Fruit fly (Drosophila melanogaster) whole organism, wandering third instar larva: ENCODE results near the gene ttk.
A peak's percentile ranks its signal among the peaks of the same experiment; 100 is the strongest.

Experiments
- Abd-B ChIP-seq: fragments of >200 bp; optimal IDR thresholded peaks from 2 replicates; lab custom pipeline; 2017; ENCODE audit warnings: missing biosample characterization, missing genetic modification characterization
- CG32264 ChIP-seq: fragments of 200-800 bp; sonication (Bioruptor generic); optimal IDR thresholded peaks from 2 replicates; lab custom pipeline; 2016; ENCODE audit warnings: missing biosample characterization, missing genetic modification characterization
- CG9705 ChIP-seq: fragments of 200-800 bp; sonication (Bioruptor generic); optimal IDR thresholded peaks from 2 replicates; lab custom pipeline; 2018; ENCODE audit warnings: missing biosample characterization, mild to moderate bottlenecking, missing genetic modification characterization
- CrebA ChIP-seq: fragments of 200-800 bp; sonication (Bioruptor generic); optimal IDR thresholded peaks from 2 replicates; lab custom pipeline; 2016; ENCODE audit warnings: missing biosample characterization, mild to moderate bottlenecking, missing genetic modification characterization, borderline replicate concordance
- Dfd ChIP-seq: fragments of >200 bp; optimal IDR thresholded peaks from 2 replicates; lab custom pipeline; 2017; ENCODE audit warnings: missing biosample characterization, missing genetic modification characterization
- Dif ChIP-seq: fragments of 200-275, 200-300 bp; sonication (Bioruptor generic); optimal IDR thresholded peaks from 2 replicates; lab custom pipeline; 2018; ENCODE audit warnings: missing biosample characterization, missing genetic modification characterization; ENCODE audit not compliant: partially characterized antibody
- GATAd ChIP-seq: sonication (Bioruptor generic); optimal IDR thresholded peaks from 2 replicates; lab custom pipeline; 2016; ENCODE audit warnings: missing biosample characterization, missing genetic modification characterization
- HLH106 ChIP-seq: fragments of 200-800 bp; optimal IDR thresholded peaks from 3 replicates; lab custom pipeline; 2019; ENCODE audit warnings: missing biosample characterization, mild to moderate bottlenecking, missing genetic modification characterization, moderate library complexity
- Hnf4 ChIP-seq: fragments of 200-800 bp; sonication (Bioruptor generic); optimal IDR thresholded peaks from 2 replicates; lab custom pipeline; 2016; ENCODE audit warnings: missing biosample characterization, mild to moderate bottlenecking, missing genetic modification characterization
- Hr78 ChIP-seq: fragments of >200 bp; optimal IDR thresholded peaks from 2 replicates; lab custom pipeline; 2017; ENCODE audit warnings: missing biosample characterization, missing genetic modification characterization
- Hr83 ChIP-seq: fragments of 200-300 bp; sonication (Bioruptor generic); optimal IDR thresholded peaks from 2 replicates; lab custom pipeline; 2016; ENCODE audit warnings: missing biosample characterization, mild to moderate bottlenecking, missing genetic modification characterization, moderate library complexity; ENCODE audit not compliant: poor library complexity, severe bottlenecking
- Jra ChIP-seq: sonication (Bioruptor generic); optimal IDR thresholded peaks from 2 replicates; lab custom pipeline; 2016; ENCODE audit warnings: missing biosample characterization, missing genetic modification characterization
- Mio ChIP-seq: sonication (Bioruptor generic); optimal IDR thresholded peaks from 2 replicates; lab custom pipeline; 2016; ENCODE audit warnings: missing biosample characterization, missing genetic modification characterization
- Myc ChIP-seq: fragments of >200 bp; optimal IDR thresholded peaks from 2 replicates; lab custom pipeline; 2017
- N ChIP-seq: fragments of >200 bp; optimal IDR thresholded peaks from 2 replicates; lab custom pipeline; 2018; ENCODE audit warnings: missing biosample characterization, missing external identifiers, missing genetic modification characterization
- OdsH ChIP-seq: fragments of 200-800 bp; sonication (Bioruptor generic); optimal IDR thresholded peaks from 2 replicates; lab custom pipeline; 2016; ENCODE audit warnings: missing biosample characterization, mild to moderate bottlenecking, missing genetic modification characterization
- Rel ChIP-seq, 2 experiments: fragments of 200-800 bp; sonication (Bioruptor generic) in 1 of 2; optimal IDR thresholded peaks; 2 replicates in 1 of 2; 3 replicates in 1 of 2; lab custom pipeline; 2016 to 2019; ENCODE audit warnings: mild to moderate bottlenecking in 2 of 2, missing biosample characterization in 2 of 2, missing genetic modification characterization in 2 of 2, moderate library complexity in 1 of 2
- Sp1 ChIP-seq: fragments of 200-800 bp; sonication (Bioruptor generic); optimal IDR thresholded peaks from 3 replicates; lab custom pipeline; 2019; ENCODE audit warnings: missing biosample characterization, mild to moderate bottlenecking, missing genetic modification characterization, moderate library complexity
- Vsx2 ChIP-seq: fragments of 200-300, 225-300 bp; sonication (Bioruptor generic); optimal IDR thresholded peaks from 2 replicates; lab custom pipeline; 2018; ENCODE audit warnings: missing biosample characterization, missing genetic modification characterization; ENCODE audit not compliant: partially characterized antibody
- br ChIP-seq: fragments of 200-800 bp; sonication (Bioruptor generic); optimal IDR thresholded peaks from 2 replicates; lab custom pipeline; 2016; ENCODE audit warnings: missing biosample characterization, missing genetic modification characterization
- brk ChIP-seq: fragments of 200-800 bp; sonication (Bioruptor generic); optimal IDR thresholded peaks from 2 replicates; lab custom pipeline; 2016; ENCODE audit warnings: missing biosample characterization, mild to moderate bottlenecking, missing genetic modification characterization
- dl ChIP-seq, 2 experiments: fragments of 175-275, 200-275 bp in 1 of 2; fragments of 200-275 bp in 1 of 2; sonication (Bioruptor generic); optimal IDR thresholded peaks; lab custom pipeline; 2018; ENCODE audit warnings: mild to moderate bottlenecking in 2 of 2, missing biosample characterization in 2 of 2, missing genetic modification characterization in 2 of 2, moderate library complexity in 2 of 2; ENCODE audit not compliant: partially characterized antibody in 2 of 2, insufficient read depth in 1 of 2
- dmrt93B ChIP-seq: fragments of 200-800 bp; sonication (Bioruptor generic); optimal IDR thresholded peaks from 2 replicates; lab custom pipeline; 2018; ENCODE audit warnings: missing biosample characterization, mild to moderate bottlenecking, missing genetic modification characterization
- dsf ChIP-seq: sonication (Bioruptor generic); optimal IDR thresholded peaks from 2 replicates; lab custom pipeline; 2016; ENCODE audit warnings: missing biosample characterization, missing genetic modification characterization, borderline replicate concordance
- ey ChIP-seq: fragments of 200-800 bp; sonication (Bioruptor generic); optimal IDR thresholded peaks from 2 replicates; lab custom pipeline; 2016; ENCODE audit warnings: missing biosample characterization, missing genetic modification characterization
- foxo ChIP-seq, 2 experiments: fragments of 200-800 bp; sonication (Bioruptor generic); optimal IDR thresholded peaks; 2 replicates in 1 of 2; 3 replicates in 1 of 2; lab custom pipeline; 2016 to 2017; ENCODE audit warnings: missing biosample characterization in 2 of 2, missing genetic modification characterization in 2 of 2
- fru ChIP-seq: fragments of 200-800 bp; sonication (Bioruptor generic); optimal IDR thresholded peaks from 3 replicates; lab custom pipeline; 2016; ENCODE audit warnings: missing biosample characterization, mild to moderate bottlenecking, missing genetic modification characterization
- h ChIP-seq: fragments of 200-800 bp; sonication (Bioruptor generic); optimal IDR thresholded peaks from 3 replicates; lab custom pipeline; 2016; ENCODE audit warnings: missing biosample characterization, mild to moderate bottlenecking, missing genetic modification characterization
- jim ChIP-seq: fragments of 175-275, 200-325 bp; sonication (Bioruptor generic); optimal IDR thresholded peaks from 2 replicates; lab custom pipeline; 2016; ENCODE audit warnings: missing biosample characterization, mild to moderate bottlenecking, missing genetic modification characterization
- lola ChIP-seq: fragments of >200 bp; optimal IDR thresholded peaks from 2 replicates; lab custom pipeline; 2017; ENCODE audit warnings: missing biosample characterization, missing genetic modification characterization
- pan ChIP-seq: fragments of >200 bp; optimal IDR thresholded peaks from 2 replicates; lab custom pipeline; 2017
- psq ChIP-seq: fragments of 200-800 bp; sonication (Bioruptor generic); optimal IDR thresholded peaks from 3 replicates; lab custom pipeline; 2017; ENCODE audit warnings: missing biosample characterization, mild to moderate bottlenecking, missing genetic modification characterization, moderate library complexity
- rgr ChIP-seq: fragments of 200-800 bp; sonication (Bioruptor generic); optimal IDR thresholded peaks from 3 replicates; lab custom pipeline; 2016; ENCODE audit warnings: missing biosample characterization, mild to moderate bottlenecking, missing genetic modification characterization
- sage ChIP-seq: fragments of 200-800 bp; sonication (Bioruptor generic); optimal IDR thresholded peaks from 2 replicates; lab custom pipeline; 2016; ENCODE audit warnings: missing biosample characterization, mild to moderate bottlenecking, missing genetic modification characterization
- sv ChIP-seq: fragments of 200-800 bp; sonication (Bioruptor generic); optimal IDR thresholded peaks from 3 replicates; lab custom pipeline; 2016; ENCODE audit warnings: missing biosample characterization, missing genetic modification characterization
- tai ChIP-seq: sonication (Bioruptor generic); optimal IDR thresholded peaks from 2 replicates; lab custom pipeline; 2016; ENCODE audit warnings: missing biosample characterization, missing genetic modification characterization
- usp ChIP-seq: fragments of >200 bp; optimal IDR thresholded peaks from 2 replicates; lab custom pipeline; 2017; ENCODE audit warnings: missing biosample characterization, missing genetic modification characterization
- woc ChIP-seq: sonication (Bioruptor generic); optimal IDR thresholded peaks from 2 replicates; lab custom pipeline; 2016; ENCODE audit warnings: missing biosample characterization, mild to moderate bottlenecking, missing genetic modification characterization

The ttk gene

DNA sequence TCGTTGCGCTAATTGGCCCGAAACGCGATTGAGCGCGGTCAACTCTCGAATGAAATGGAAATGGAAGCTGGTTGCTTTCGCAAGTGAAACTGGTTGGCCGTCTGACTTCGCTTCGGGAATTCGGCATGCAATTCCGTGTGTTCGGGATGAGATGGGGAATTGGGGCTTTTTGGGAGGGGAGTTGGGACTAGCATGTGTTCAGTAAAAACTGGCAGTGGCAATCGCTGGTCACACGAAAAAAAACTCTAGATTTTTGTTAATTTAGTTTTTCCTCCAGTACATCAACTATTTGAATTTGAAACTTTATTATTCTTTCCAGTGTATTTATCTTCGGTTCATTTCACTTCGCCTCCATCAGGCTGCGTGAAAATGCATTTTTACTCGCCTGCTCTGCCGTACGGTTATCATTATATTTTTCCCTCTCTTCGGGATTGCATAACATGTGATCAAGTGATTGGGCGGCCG is 33.8 kb upstream of the ttk start, which contains the start of gene CG11550:
CG11550 (minus strand) TSS at position 51 of the 465 bp plus-strand sequence.
- TF ChIP-seq Vsx2 (peak; percentile 8), foxo (GFP tag; optimal IDR thresholded peaks at IDR 0.05; lab: Kevin White, UChicago) (peak in 1 of 2 experiments; percentile 44), CG9705 (GFP tag; lab: Kevin White, UChicago) (no peak), usp (GFP tag; lab: Kevin White, UChicago) (no peak), dmrt93B (GFP tag; lab: Kevin White, UChicago) (no peak), sage (GFP tag; lab: Kevin White, UChicago) (no peak), tai (GFP tag; lab: Kevin White, UChicago) (no peak), Hr83 (GFP tag; lab: Kevin White, UChicago) (no peak), CG32264 (GFP tag; lab: Kevin White, UChicago) (no peak), CrebA (GFP tag; lab: Kevin White, UChicago) (no peak), br (GFP tag; lab: Kevin White, UChicago) (peak; percentile 21), Hr78 (GFP tag; lab: Kevin White, UChicago) (no peak), h (GFP tag; lab: Kevin White, UChicago) (peak; percentile 36), N (GFP tag; lab: Kevin White, UChicago) (no peak), dl (GFP tag; optimal IDR thresholded peaks at IDR 0.05; lab: Kevin White, UChicago; ENCODE audit: insufficient read depth in 1 of 2, partially characterized antibody in 2 of 2) (no peak), OdsH (peak; percentile 11), fru (peak; percentile 47), Jra (GFP tag; lab: Kevin White, UChicago) (no peak), Mio (GFP tag; lab: Kevin White, UChicago) (no peak), Abd-B (no peak), Myc (lab: Kevin White, UChicago) (no peak), pan (lab: Kevin White, UChicago) (no peak), Dif (GFP tag; lab: Kevin White, UChicago) (no peak), brk (GFP tag; lab: Kevin White, UChicago) (no peak), psq (peak; percentile 40), HLH106 (tag; lab: Kevin White, UChicago) (peak; percentile 4), Rel (GFP tag; optimal IDR thresholded peaks at IDR 0.05; lab: Kevin White, UChicago) (no peak), Rel (tag; optimal IDR thresholded peaks at IDR 0.05; lab: Kevin White, UChicago) (no peak), lola (GFP tag; lab: Kevin White, UChicago) (no peak), dsf (no peak), Hnf4 (GFP tag; lab: Kevin White, UChicago) (no peak), Dfd (GFP tag; lab: Kevin White, UChicago) (no peak), ey (GFP tag; lab: Kevin White, UChicago) (peak; percentile 16), woc (GFP tag; lab: Kevin White, UChicago) (no peak), rgr (GFP tag; lab: Kevin White, UChicago) (peak; percentile 27), jim (GFP tag; lab: Kevin White, UChicago) (no peak), Sp1 (peak; percentile 26), sv (GFP tag; lab: Kevin White, UChicago) (no peak), GATAd (GFP tag; lab: Kevin White, UChicago) (no peak)
- TF ChIP-seq, all 38 proteins: peak for 11

DNA sequence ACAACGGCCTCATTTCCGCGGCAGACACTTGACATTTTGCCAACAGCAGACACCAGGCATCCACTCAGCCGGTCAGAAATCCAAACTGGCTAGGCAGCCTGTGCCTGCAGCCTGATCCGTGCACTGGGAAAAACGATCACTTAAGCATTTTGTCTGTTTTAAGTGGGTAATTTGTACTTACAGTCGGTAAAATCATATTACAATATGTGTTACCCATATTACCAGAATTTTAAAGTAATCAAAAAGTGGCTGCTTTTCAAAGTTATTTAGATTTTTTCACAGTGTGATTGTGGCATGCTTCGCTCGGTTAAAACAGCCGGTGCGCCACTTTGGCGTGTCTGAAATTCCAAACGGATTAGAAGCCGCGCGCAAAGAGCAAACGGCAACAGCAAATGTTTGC is 32.9 kb upstream of the ttk start:
- no peak for TF ChIP-seq Dif (GFP tag; lab: Kevin White, UChicago)
- TF ChIP-seq Rel (GFP tag; optimal IDR thresholded peaks at IDR 0.05; lab: Kevin White, UChicago): no peak
- no peak for TF ChIP-seq Rel (tag; optimal IDR thresholded peaks at IDR 0.05; lab: Kevin White, UChicago)
- TF ChIP-seq OdsH: peak; percentile 80
- TF ChIP-seq br (GFP tag; lab: Kevin White, UChicago): peak; percentile 76
- no peak for TF ChIP-seq sv (GFP tag; lab: Kevin White, UChicago)
- TF ChIP-seq dmrt93B (GFP tag; lab: Kevin White, UChicago): peak; percentile 51
- TF ChIP-seq psq: peak; percentile 68
- TF ChIP-seq CG32264 (GFP tag; lab: Kevin White, UChicago): peak; percentile 17
- peak; percentile 74 for TF ChIP-seq HLH106 (tag; lab: Kevin White, UChicago)
- peak; percentile 25 for TF ChIP-seq sage (GFP tag; lab: Kevin White, UChicago)
- no peak for TF ChIP-seq tai (GFP tag; lab: Kevin White, UChicago)
- no peak for TF ChIP-seq Hr83 (GFP tag; lab: Kevin White, UChicago)
- TF ChIP-seq usp (GFP tag; lab: Kevin White, UChicago): no peak
- TF ChIP-seq Abd-B: no peak
- TF ChIP-seq h (GFP tag; lab: Kevin White, UChicago): peak; percentile 81
- peak; percentile 64 for TF ChIP-seq woc (GFP tag; lab: Kevin White, UChicago)
- TF ChIP-seq jim (GFP tag; lab: Kevin White, UChicago): no peak
- TF ChIP-seq CrebA (GFP tag; lab: Kevin White, UChicago): no peak
- no peak for TF ChIP-seq N (GFP tag; lab: Kevin White, UChicago)
- TF ChIP-seq dl (GFP tag; optimal IDR thresholded peaks at IDR 0.05; lab: Kevin White, UChicago; ENCODE audit: insufficient read depth in 1 of 2, partially characterized antibody in 2 of 2): no peak
- TF ChIP-seq foxo (GFP tag; optimal IDR thresholded peaks at IDR 0.05; lab: Kevin White, UChicago): peak; percentile 18 to 83
- TF ChIP-seq lola (GFP tag; lab: Kevin White, UChicago): no peak
- no peak for TF ChIP-seq Mio (GFP tag; lab: Kevin White, UChicago)
- TF ChIP-seq rgr (GFP tag; lab: Kevin White, UChicago): peak; percentile 84
- peak; percentile 37 for TF ChIP-seq Jra (GFP tag; lab: Kevin White, UChicago)
- no peak for TF ChIP-seq Vsx2
- peak; percentile 80 for TF ChIP-seq Hnf4 (GFP tag; lab: Kevin White, UChicago)
- TF ChIP-seq pan (lab: Kevin White, UChicago): no peak
- peak; percentile 84 for TF ChIP-seq ey (GFP tag; lab: Kevin White, UChicago)
- TF ChIP-seq fru: peak; percentile 85
- TF ChIP-seq dsf: no peak
- no peak for TF ChIP-seq brk (GFP tag; lab: Kevin White, UChicago)
- TF ChIP-seq Myc (lab: Kevin White, UChicago): no peak
- TF ChIP-seq GATAd (GFP tag; lab: Kevin White, UChicago): no peak
- TF ChIP-seq CG9705 (GFP tag; lab: Kevin White, UChicago): no peak
- no peak for TF ChIP-seq Dfd (GFP tag; lab: Kevin White, UChicago)
- TF ChIP-seq Sp1: peak; percentile 71
- no peak for TF ChIP-seq Hr78 (GFP tag; lab: Kevin White, UChicago)
